Worm (Caenorhabditis elegans): ENCODE results near the gene C38C3.6.

ce11 chrV:1495334-1495733, 3.9 kb upstream of the C38C3.6 start, which contains the start of gene C38C3.3:
- TF ChIP-seq ets-5 (GFP tag; IDR thresholded peaks at IDR 0.05) = no peak
- TF ChIP-seq alr-1 (tag; optimal IDR thresholded peaks at IDR 0.05; ENCODE audit: borderline replicate concordance) = no peak
- TF ChIP-seq dpl-1 (GFP tag; optimal IDR thresholded peaks at IDR 0.05) = no peak
- TF ChIP-seq egl-27 (tag; optimal IDR thresholded peaks at IDR 0.05) = no peak
- TF ChIP-seq isw-1 (GFP tag; IDR thresholded peaks at IDR 0.05) = no peak
- no peak for TF ChIP-seq F16B12.6 (tag; optimal IDR thresholded peaks at IDR 0.05)
- no peak for TF ChIP-seq nhr-12 (tag; optimal IDR thresholded peaks at IDR 0.05)

Measured in whole organism, L1 larva.